In the genomic region with DNA sequence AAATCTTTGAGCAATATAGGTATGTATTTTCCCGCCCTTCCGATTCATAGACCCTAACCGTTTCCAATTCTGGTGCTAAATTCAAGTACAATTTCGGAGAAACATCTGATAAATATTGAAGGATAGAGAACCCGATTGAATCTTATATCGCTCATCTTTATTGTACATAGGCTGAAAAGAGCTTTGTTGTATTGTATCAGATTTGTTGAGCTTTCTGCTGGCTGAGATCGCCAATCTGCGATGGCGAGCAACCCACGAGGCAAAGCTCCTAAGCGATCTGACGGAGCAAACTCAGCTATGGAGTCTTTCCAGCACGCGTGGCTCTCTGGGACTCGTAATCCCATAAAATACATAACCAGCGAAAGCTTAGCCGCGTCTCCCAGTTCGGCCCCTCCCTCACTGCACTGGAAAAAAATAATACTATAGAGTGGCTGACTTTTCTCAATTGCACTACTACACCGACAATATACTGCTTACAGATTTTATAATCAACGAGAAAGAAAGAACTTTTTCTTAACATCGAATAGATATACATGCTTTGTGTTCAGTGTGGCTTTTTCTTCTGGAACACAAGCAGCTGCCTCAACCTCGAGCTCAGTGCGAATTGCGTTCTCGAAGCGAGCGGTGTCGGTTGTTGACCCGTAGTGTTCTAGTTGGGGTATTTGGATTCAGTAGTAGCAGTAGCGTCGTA, we compare ENCODE assay signal across 1 fruit fly cellular context.
TF ChIP-seq lines count a peak whose summit lies in the region.

No protein-coding gene starts in this region.

TF ChIP-seq in whole organism, embryonic, 481 proteins besides CTCF, POLR2A, EP300 and RAD21 (continued from another document):
- TF ChIP-seq CG4617 (GFP tag; optimal IDR thresholded peaks at IDR 0.05; lab: Kevin White, UChicago; ENCODE audit: borderline replicate concordance), result peak; percentile 30
- TF ChIP-seq cg (GFP tag; optimal IDR thresholded peaks at IDR 0.05; lab: Kevin White, UChicago), result no peak
- no peak for TF ChIP-seq nerfin-2 (GFP tag; IDR thresholded peaks at IDR 0.05; lab: Robert Waterston, UW; ENCODE audit: partially characterized antibody)
- TF ChIP-seq CG34376 (GFP tag; optimal IDR thresholded peaks at IDR 0.05; lab: Kevin White, UChicago), result peak; percentile 80
- peak; percentile 90 for TF ChIP-seq dysf (GFP tag; IDR thresholded peaks at IDR 0.05; lab: Robert Waterston, UW)
- peak; percentile 90 for TF ChIP-seq HHEX (GFP tag; optimal IDR thresholded peaks at IDR 0.05; lab: Kevin White, UChicago)
- TF ChIP-seq Gsc (GFP tag; IDR thresholded peaks at IDR 0.05; lab: Robert Waterston, UW), result 0 out of 2 replicates have a peak, but pooled peaks have one; percentile 16
- TF ChIP-seq H15 (GFP tag; IDR thresholded peaks at IDR 0.05; lab: Robert Waterston, UW), result peak; percentile 67; the same call in 2 of the 3 replicates
- TF ChIP-seq Blimp-1 (GFP tag; optimal IDR thresholded peaks at IDR 0.05; lab: Kevin White, UChicago), result peak; percentile 72
- peak; percentile 70; the same call in 1 of the 3 replicates for TF ChIP-seq gce (GFP tag; IDR thresholded peaks at IDR 0.05; lab: Robert Waterston, UW)
- TF ChIP-seq CG10274 (GFP tag; optimal IDR thresholded peaks at IDR 0.05; lab: Kevin White, UChicago), result peak; percentile 56
- no peak for TF ChIP-seq gfzf (GFP tag; optimal IDR thresholded peaks at IDR 0.05; lab: Kevin White, UChicago)
- peak; percentile 82 for TF ChIP-seq chm (GFP tag; IDR thresholded peaks at IDR 0.05; lab: Robert Waterston, UW)
- no peak for TF ChIP-seq CG15073 (GFP tag; optimal IDR thresholded peaks at IDR 0.05; lab: Kevin White, UChicago)
- TF ChIP-seq Xrp1 (GFP tag; IDR thresholded peaks at IDR 0.05; lab: Robert Waterston, UW), result peak; percentile 75
- peak; percentile 52; the same call in 1 of the 2 replicates for TF ChIP-seq dati (GFP tag; IDR thresholded peaks at IDR 0.05; lab: Robert Waterston, UW)
- peak; percentile 75 for TF ChIP-seq CG13894 (tag; optimal IDR thresholded peaks at IDR 0.05; lab: Kevin White, UChicago)
- peak; percentile 69 for TF ChIP-seq CG12104 (GFP tag; optimal IDR thresholded peaks at IDR 0.05; lab: Kevin White, UChicago)
- TF ChIP-seq CG17359 (tag; optimal IDR thresholded peaks at IDR 0.05; lab: Kevin White, UChicago), result peak; percentile 84
- peak; percentile 91 for TF ChIP-seq Meics (GFP tag; optimal IDR thresholded peaks at IDR 0.05; lab: Kevin White, UChicago)
- peak; percentile 65 for TF ChIP-seq exex (tag; optimal IDR thresholded peaks at IDR 0.05; lab: Kevin White, UChicago)
TF ChIP-seq in whole organism, embryonic: peak in this region for 384.
